Fruit fly (Drosophila melanogaster) whole organism, prepupa: ENCODE data around the gene Calx.

Experiments used
- CG4318 ChIP-seq: fragments of 200-800 bp; sonication (Bioruptor generic); optimal IDR thresholded peaks from 3 replicates; lab custom pipeline; 2017; ENCODE audit warnings: missing biosample characterization, mild to moderate bottlenecking, missing genetic modification characterization
- net ChIP-seq: fragments of 200-800 bp; sonication (Bioruptor generic); optimal IDR thresholded peaks from 3 replicates; lab custom pipeline; 2016; ENCODE audit warnings: missing biosample characterization, missing genetic modification characterization
- spab ChIP-seq: fragments of 200-800 bp; sonication (Bioruptor generic); optimal IDR thresholded peaks from 2 replicates; lab custom pipeline; 2017; ENCODE audit warnings: missing biosample characterization, mild to moderate bottlenecking, missing genetic modification characterization, missing genetic modification reagents
- topi ChIP-seq: fragments of 200-800 bp; sonication (Bioruptor generic); optimal IDR thresholded peaks from 3 replicates; lab custom pipeline; 2016; ENCODE audit warnings: missing biosample characterization, missing genetic modification characterization

DNA sequence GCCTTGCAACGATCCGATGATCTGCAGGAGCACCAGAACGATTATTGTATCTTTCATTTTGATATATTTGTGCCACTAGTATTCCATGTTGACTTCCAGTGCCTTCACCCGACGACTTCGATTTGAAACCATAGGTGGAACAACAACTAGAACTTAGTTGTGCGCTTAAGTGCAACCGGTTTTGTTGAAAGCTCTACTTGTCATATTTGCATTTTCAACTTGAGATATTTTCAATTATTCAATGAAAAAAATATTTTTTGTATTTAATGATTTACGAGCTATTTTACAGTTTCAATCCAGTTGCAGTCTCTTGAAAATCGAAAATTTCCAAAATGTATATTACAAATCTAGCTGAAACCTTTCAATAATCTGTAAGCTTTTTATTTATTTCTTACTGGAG is 68.9 kb downstream of the Calx start, which contains the start of gene CG31207:
- TF ChIP-seq topi (GFP tag; lab: Kevin White, UChicago) (no peak), spab (GFP tag; lab: Kevin White, UChicago) (no peak), net (GFP tag; lab: Kevin White, UChicago) (no peak), CG4318 (GFP tag; lab: Kevin White, UChicago) (no peak)
